Fruit fly (Drosophila melanogaster) whole organism, embryonic: ENCODE results near the gene CG43095.

Experiments used
- Aef1 ChIP-seq: fragments of 200-800 bp; sonication (Bioruptor generic); IDR thresholded peaks from 3 replicates; pipeline ENCODE4 v1.3.6; 2022; ENCODE audit warnings: missing biosample characterization, missing genetic modification characterization
- CG11723 ChIP-seq: fragments of 200-800 bp; sonication (Bioruptor generic); optimal IDR thresholded peaks from 2 replicates; lab custom pipeline; 2017; ENCODE audit warnings: missing biosample characterization, mild to moderate bottlenecking, missing genetic modification characterization
- CG12071 ChIP-seq: fragments of 200-800 bp; sonication (Bioruptor generic); optimal IDR thresholded peaks from 3 replicates; lab custom pipeline; 2018; ENCODE audit warnings: missing biosample characterization, mild to moderate bottlenecking, missing genetic modification characterization
- CG12659 ChIP-seq: fragments of 200-800 bp; sonication (Bioruptor generic); optimal IDR thresholded peaks from 3 replicates; lab custom pipeline; 2017; ENCODE audit warnings: mild to moderate bottlenecking, missing biosample characterization, missing genetic modification reagents, missing genetic modification characterization
- CG12769 ChIP-seq: fragments of 200-800 bp; sonication (Bioruptor generic); optimal IDR thresholded peaks from 2 replicates; lab custom pipeline; 2019; ENCODE audit warnings: missing biosample characterization, mild to moderate bottlenecking, missing genetic modification characterization, moderate library complexity
- CG12942 ChIP-seq: fragments of 200-800 bp; sonication (Bioruptor generic); optimal IDR thresholded peaks from 3 replicates; lab custom pipeline; 2016; ENCODE audit warnings: missing biosample characterization, missing genetic modification characterization
- CG13287 ChIP-seq: fragments of 200-800 bp; sonication (Bioruptor generic); IDR thresholded peaks from 2 replicates; pipeline ENCODE4 v1.3.6; 2022; ENCODE audit warnings: missing biosample characterization, missing genetic modification characterization; ENCODE audit not compliant: partially characterized antibody
- CG14710 ChIP-seq: fragments of 200-800 bp; sonication (Bioruptor generic); optimal IDR thresholded peaks from 3 replicates; lab custom pipeline; 2019; ENCODE audit warnings: missing biosample characterization, mild to moderate bottlenecking, missing genetic modification characterization, moderate library complexity
- CG15514 ChIP-seq: fragments of 200-800 bp; sonication (Bioruptor generic); optimal IDR thresholded peaks from 3 replicates; lab custom pipeline; 2017; ENCODE audit warnings: missing biosample characterization, missing genetic modification characterization, mild to moderate bottlenecking, moderate library complexity, missing genetic modification reagents
- CG1603 ChIP-seq: fragments of 200-800 bp; sonication (Bioruptor generic); optimal IDR thresholded peaks from 2 replicates; lab custom pipeline; 2019; ENCODE audit warnings: missing biosample characterization, mild to moderate bottlenecking, missing genetic modification characterization, moderate library complexity
- CG17568 ChIP-seq: fragments of 200-800 bp; sonication (Bioruptor generic); optimal IDR thresholded peaks from 2 replicates; lab custom pipeline; 2018; ENCODE audit warnings: missing biosample characterization, mild to moderate bottlenecking, missing genetic modification characterization, moderate library complexity
- CG17912 ChIP-seq: fragments of 200-800 bp; sonication (Bioruptor generic); optimal IDR thresholded peaks from 2 replicates; lab custom pipeline; 2018; ENCODE audit warnings: missing biosample characterization, mild to moderate bottlenecking, missing genetic modification characterization
- CG18599 ChIP-seq: fragments of 200-800 bp; sonication (Bioruptor generic); optimal IDR thresholded peaks from 3 replicates; lab custom pipeline; 2017; ENCODE audit warnings: missing biosample characterization, missing genetic modification characterization, mild to moderate bottlenecking, moderate library complexity, missing genetic modification reagents
- CG2199 ChIP-seq: fragments of 200-800 bp; sonication (Bioruptor generic); IDR thresholded peaks from 3 replicates; pipeline ENCODE4 v1.3.6; 2022; ENCODE audit warnings: missing biosample characterization, missing genetic modification characterization
- CG32772 ChIP-seq: fragments of 200-800 bp; sonication (Bioruptor generic); IDR thresholded peaks from 2 replicates; pipeline ENCODE4 v1.3.6; 2022; ENCODE audit warnings: missing biosample characterization, missing genetic modification characterization
- CG33213 ChIP-seq: fragments of 200-800 bp; sonication (Bioruptor generic); optimal IDR thresholded peaks from 3 replicates; lab custom pipeline; 2016; ENCODE audit warnings: missing biosample characterization, missing genetic modification characterization
- CG4424 ChIP-seq: fragments of 200-800 bp; sonication (Bioruptor generic); optimal IDR thresholded peaks from 3 replicates; lab custom pipeline; 2016; ENCODE audit warnings: missing biosample characterization, missing genetic modification characterization
- CG7357 ChIP-seq: fragments of 200-800 bp; sonication (Bioruptor generic); IDR thresholded peaks from 3 replicates; pipeline ENCODE4 v1.3.6; 2022; ENCODE audit warnings: missing biosample characterization, missing genetic modification characterization
- CG8089 ChIP-seq: fragments of 200-800 bp; sonication (Bioruptor generic); optimal IDR thresholded peaks from 3 replicates; lab custom pipeline; 2016; ENCODE audit warnings: missing biosample characterization, missing genetic modification characterization
- CG9215 ChIP-seq: fragments of 200-800 bp; sonication (Bioruptor generic); IDR thresholded peaks from 2 replicates; pipeline ENCODE4 v1.3.6; 2022; ENCODE audit warnings: missing biosample characterization, missing genetic modification characterization
- CTCF ChIP-seq: fragments of 200-800 bp; sonication (Bioruptor generic); optimal IDR thresholded peaks from 2 replicates; lab custom pipeline; 2017; ENCODE audit warnings: missing biosample characterization, mild to moderate bottlenecking, missing genetic modification characterization, moderate library complexity
- Ets65A ChIP-seq: fragments of 200-800 bp; sonication (Bioruptor generic); peaks from one replicate; lab custom pipeline; 2016; ENCODE audit warnings: missing biosample characterization, missing genetic modification characterization
- HLHmδ ChIP-seq: fragments of 200-800 bp; sonication (Bioruptor generic); optimal IDR thresholded peaks from 2 replicates; lab custom pipeline; 2018; ENCODE audit warnings: missing biosample characterization, mild to moderate bottlenecking, missing genetic modification characterization, moderate library complexity
- MBD-R2 ChIP-seq: fragments of 200-800 bp; sonication (Bioruptor generic); IDR thresholded peaks from 2 replicates; pipeline ENCODE4 v1.3.6; 2022; ENCODE audit warnings: missing biosample characterization, missing genetic modification characterization
- NFAT ChIP-seq: fragments of 200-800 bp; sonication (Bioruptor generic); IDR thresholded peaks from 2 replicates; pipeline ENCODE4 v1.3.6; 2022; ENCODE audit warnings: missing biosample characterization, missing genetic modification characterization
- Sox102F ChIP-seq: fragments of 200-800 bp; sonication (Bioruptor generic); optimal IDR thresholded peaks from 2 replicates; lab custom pipeline; 2018; ENCODE audit warnings: missing biosample characterization, mild to moderate bottlenecking, missing genetic modification characterization, moderate library complexity
- Tbp ChIP-seq: fragments of >200 bp; optimal IDR thresholded peaks from 2 replicates; lab custom pipeline; 2018; ENCODE audit warnings: missing biosample characterization, missing genetic modification characterization
- ab ChIP-seq: fragments of 200-800 bp; sonication (Bioruptor generic); optimal IDR thresholded peaks from 2 replicates; lab custom pipeline; 2016; ENCODE audit warnings: missing biosample characterization, missing genetic modification characterization
- amos ChIP-seq: fragments of 200-800 bp; sonication (Bioruptor generic); IDR thresholded peaks from 2 replicates; pipeline ENCODE4 v1.3.6; 2022; ENCODE audit warnings: missing biosample characterization, missing genetic modification characterization; ENCODE audit not compliant: partially characterized antibody
- ase ChIP-seq: fragments of 200-800 bp; sonication (Bioruptor generic); IDR thresholded peaks from 3 replicates; pipeline ENCODE4 v1.3.6; 2022; ENCODE audit warnings: missing biosample characterization, missing genetic modification characterization
- btn ChIP-seq: fragments of 200-800 bp; sonication (Bioruptor generic); optimal IDR thresholded peaks from 2 replicates; lab custom pipeline; 2016; ENCODE audit warnings: missing biosample characterization, missing genetic modification characterization
- cad ChIP-seq: fragments of >200 bp; optimal IDR thresholded peaks from 2 replicates; lab custom pipeline; 2017; ENCODE audit warnings: missing biosample characterization, missing genetic modification characterization
- cato ChIP-seq: fragments of 200-800 bp; sonication (Bioruptor generic); optimal IDR thresholded peaks from 2 replicates; lab custom pipeline; 2016; ENCODE audit warnings: missing biosample characterization, missing genetic modification characterization, borderline replicate concordance
- crol ChIP-seq: fragments of 200-800 bp; sonication (Bioruptor generic); IDR thresholded peaks from 2 replicates; pipeline ENCODE4 v1.3.6; 2022; ENCODE audit warnings: missing biosample characterization, missing genetic modification characterization
- cwo ChIP-seq: fragments of 200-800 bp; sonication (Bioruptor generic); optimal IDR thresholded peaks from 3 replicates; lab custom pipeline; 2017; ENCODE audit warnings: missing biosample characterization, missing genetic modification characterization, mild to moderate bottlenecking, moderate library complexity, missing genetic modification reagents
- dimm ChIP-seq: fragments of 200-800 bp; sonication (Bioruptor generic); IDR thresholded peaks from 2 replicates; pipeline ENCODE4 v1.3.6; 2022; ENCODE audit warnings: missing biosample characterization, missing genetic modification characterization
- dmrt11E ChIP-seq: fragments of 200-800 bp; sonication (Bioruptor generic); optimal IDR thresholded peaks from 3 replicates; lab custom pipeline; 2018; ENCODE audit warnings: missing biosample characterization, mild to moderate bottlenecking, missing genetic modification characterization, moderate library complexity
- dmrt99B ChIP-seq: fragments of 200-800 bp; sonication (Bioruptor generic); optimal IDR thresholded peaks from 2 replicates; lab custom pipeline; 2018; ENCODE audit warnings: missing biosample characterization, mild to moderate bottlenecking, missing genetic modification characterization, moderate library complexity
- fd102C ChIP-seq: fragments of 200-800 bp; sonication (Bioruptor generic); optimal IDR thresholded peaks from 2 replicates; lab custom pipeline; 2018; ENCODE audit warnings: missing biosample characterization, mild to moderate bottlenecking, missing genetic modification characterization, moderate library complexity
- kay ChIP-seq: fragments of 200-800 bp; sonication (Bioruptor generic); optimal IDR thresholded peaks from 2 replicates; lab custom pipeline; 2016; ENCODE audit warnings: missing biosample characterization, missing genetic modification characterization
- klu ChIP-seq: fragments of 200-800 bp; sonication (Bioruptor generic); IDR thresholded peaks from 2 replicates; pipeline ENCODE4 v1.3.6; 2022; ENCODE audit warnings: missing biosample characterization, missing genetic modification characterization
- pan ChIP-seq, 4 experiments: fragments of >200 bp in 3 of 4; fragments of 200-800 bp in 1 of 4; sonication (Bioruptor generic) in 1 of 4; optimal IDR thresholded peaks in 3 of 4; IDR thresholded peaks in 1 of 4; 2 replicates each; pipeline versions ENCODE4 v1.3.6 to Lab custom; 2017 to 2022; ENCODE audit warnings: missing biosample characterization in 2 of 4, missing genetic modification characterization in 2 of 4, mixed read lengths in 1 of 4
- sc ChIP-seq, 3 experiments: fragments of >200 bp in 2 of 3; fragments of 200-800 bp in 1 of 3; sonication (Bioruptor generic) in 1 of 3; optimal IDR thresholded peaks; 2 replicates in 2 of 3; 3 replicates in 1 of 3; lab custom pipeline; 2017; ENCODE audit warnings: mild to moderate bottlenecking in 1 of 3, missing biosample characterization in 1 of 3, missing genetic modification characterization in 1 of 3, missing genetic modification reagents in 1 of 3
- sens ChIP-seq: fragments of 200-800 bp; sonication (Bioruptor generic); peaks from one replicate; lab custom pipeline; 2016; ENCODE audit warnings: missing biosample characterization, missing genetic modification characterization
- sqz ChIP-seq: fragments of 200-800 bp; sonication (Bioruptor generic); optimal IDR thresholded peaks from 3 replicates; lab custom pipeline; 2018; ENCODE audit warnings: missing biosample characterization, mild to moderate bottlenecking, missing genetic modification characterization
- tup ChIP-seq: fragments of 200-800 bp; sonication (Bioruptor generic); optimal IDR thresholded peaks from 2 replicates; lab custom pipeline; 2016; ENCODE audit warnings: missing biosample characterization, mild to moderate bottlenecking, missing genetic modification characterization, moderate library complexity
- vfl ChIP-seq: fragments of 200-800 bp; sonication (Bioruptor generic); optimal IDR thresholded peaks from 2 replicates; lab custom pipeline; 2016; ENCODE audit warnings: missing biosample characterization, missing genetic modification characterization

The CG43095 gene

dm6 chr3R:22724149-22724973 is 47.2 kb downstream of the CG43095 start, which contains the start of gene Irp-1A (continued):
- no peak for TF ChIP-seq cad (GFP tag; lab: Kevin White, UChicago)
- peak; percentile 76 for TF ChIP-seq dmrt11E (tag; lab: Kevin White, UChicago)
- TF ChIP-seq CG18599, result peak; percentile 77
- TF ChIP-seq CG17912 (GFP tag; lab: Kevin White, UChicago), result no peak
- no peak for TF ChIP-seq CG8089 (GFP tag; lab: Kevin White, UChicago)
- peak; percentile 80 for TF ChIP-seq Sox102F
- peak; percentile 56; the same call in 1 of the 3 replicates for TF ChIP-seq Aef1 (GFP tag; lab: Robert Waterston, UW)
- TF ChIP-seq CG4424 (GFP tag; lab: Kevin White, UChicago), result peak; percentile 74
- TF ChIP-seq ab (GFP tag; lab: Kevin White, UChicago), result no peak
- no peak for TF ChIP-seq Ets65A (GFP tag; lab: Kevin White, UChicago)
- peak; percentile 64; the same call in 1 of the 2 replicates for TF ChIP-seq NFAT (GFP tag; lab: Robert Waterston, UW)
- peak; percentile 64 for TF ChIP-seq kay
- peak; percentile 90 for TF ChIP-seq sens (GFP tag; lab: Kevin White, UChicago)
- no peak for TF ChIP-seq btn (GFP tag; lab: Kevin White, UChicago)
- no peak for TF ChIP-seq dimm (GFP tag; lab: Robert Waterston, UW)
- TF ChIP-seq klu (GFP tag; lab: Robert Waterston, UW), result peak; percentile 37; the same call in 1 of the 2 replicates
- TF ChIP-seq cato (GFP tag; lab: Kevin White, UChicago), result no peak
- TF ChIP-seq fd102C (GFP tag; lab: Kevin White, UChicago), result no peak
- TF ChIP-seq CG12071, result no peak
- peak; percentile 42; the same call in 1 of the 2 replicates for TF ChIP-seq CG9215 (GFP tag; lab: Robert Waterston, UW)
- TF ChIP-seq CTCF (GFP tag; lab: Kevin White, UChicago), result no peak
- TF ChIP-seq CG1603 (tag; lab: Kevin White, UChicago), result peak; percentile 61
- TF ChIP-seq CG11723 (GFP tag; lab: Kevin White, UChicago), result no peak
- peak; percentile 82 for TF ChIP-seq MBD-R2
- peak; percentile 83 for TF ChIP-seq dmrt99B (tag; lab: Kevin White, UChicago)
- no peak for TF ChIP-seq HLHmδ (GFP tag; lab: Kevin White, UChicago)
- no peak for TF ChIP-seq sc (optimal IDR thresholded peaks at IDR 0.05; lab: Kevin White, UChicago)
- no peak for TF ChIP-seq sc (GFP tag; optimal IDR thresholded peaks at IDR 0.05; lab: Kevin White, UChicago)
- peak; percentile 23 for TF ChIP-seq vfl
- no peak for TF ChIP-seq tup (GFP tag; lab: Kevin White, UChicago)
- TF ChIP-seq CG32772, result peak; percentile 64
- no peak for TF ChIP-seq Tbp (GFP tag; lab: Kevin White, UChicago)
- TF ChIP-seq CG12659, result peak; percentile 88
- TF ChIP-seq amos (GFP tag; lab: Robert Waterston, UW), result peak; percentile 85
- peak; percentile 13 for TF ChIP-seq CG33213 (GFP tag; lab: Kevin White, UChicago)
- TF ChIP-seq CG12942, result peak; percentile 59
- TF ChIP-seq CG7357 (GFP tag; lab: Robert Waterston, UW), result no peak
- no peak for TF ChIP-seq CG2199 (GFP tag; lab: Robert Waterston, UW)
- no peak for TF ChIP-seq pan (optimal IDR thresholded peaks at IDR 0.05; lab: Kevin White, UChicago)
- TF ChIP-seq pan (GFP tag; optimal IDR thresholded peaks at IDR 0.05 in 1 of 2, IDR thresholded peaks at IDR 0.05 in 1 of 2), result peak in 1 of 2 experiments; percentile 84
- peak; percentile 89 for TF ChIP-seq CG13287 (GFP tag; lab: Robert Waterston, UW)
- TF ChIP-seq sqz (GFP tag; lab: Kevin White, UChicago), result peak; percentile 17
- TF ChIP-seq CG12769 (tag; lab: Kevin White, UChicago), result no peak
- TF ChIP-seq crol (GFP tag; lab: Robert Waterston, UW), result no peak
- no peak for TF ChIP-seq CG17568 (GFP tag; lab: Kevin White, UChicago)
- TF ChIP-seq CG15514 (GFP tag; lab: Kevin White, UChicago), result peak; percentile 78
- TF ChIP-seq ase (GFP tag; lab: Robert Waterston, UW), result peak; percentile 59; the same call in 2 of the 3 replicates
- peak; percentile 81 for TF ChIP-seq CG14710
- peak; percentile 60 for TF ChIP-seq cwo (GFP tag; lab: Kevin White, UChicago)
